Worm (Caenorhabditis elegans) whole organism, L4/young adult: Measurements from ENCODE around the gene F41H10.4.

Experiments used
- W03F9.2 ChIP-seq: fragments of 150-350 bp; optimal IDR thresholded peaks from 2 replicates; lab custom pipeline; 2014; ENCODE audit warnings: missing biosample characterization, missing genetic modification characterization
- dao-5 ChIP-seq: sonication (generic microtip); optimal IDR thresholded peaks from 2 replicates; lab custom pipeline; 2016; ENCODE audit warnings: missing genotype, missing genetic modification characterization, moderate library complexity, missing compliant biosample characterization

ce11 chrIV:5360533-5360932, 3.8 kb upstream of the F41H10.4 start, which contains the start of gene F41H10.5:
- TF ChIP-seq dao-5 (tag; lab: Kevin White, UChicago) (no peak), W03F9.2 (tag; lab: Kevin White, UChicago) (no peak)
